Worm (Caenorhabditis elegans): ENCODE measurements around the gene uroc-1.
A peak's percentile ranks its signal among the peaks of the same experiment; 100 is the strongest.

Gene uroc-1

DNA sequence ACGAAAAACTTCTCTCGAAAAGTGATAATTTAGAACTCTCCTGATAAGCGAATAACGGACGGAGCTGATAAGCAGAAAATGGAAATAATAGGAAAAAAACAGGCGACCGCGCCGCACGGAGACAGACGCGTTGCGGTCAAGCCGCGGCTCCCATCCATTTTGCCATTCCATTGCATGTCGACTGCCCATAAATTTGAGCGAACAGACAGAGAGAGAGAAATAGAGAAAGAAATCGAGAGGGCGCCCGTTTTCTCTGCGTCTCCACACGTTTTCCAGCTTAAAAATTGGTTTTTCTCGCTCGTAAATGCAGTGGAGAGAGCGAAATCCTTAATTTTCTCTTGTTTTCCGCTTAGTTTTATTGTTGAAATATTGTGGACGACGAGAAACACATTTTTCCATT is 40.7 kb downstream of the uroc-1 start (continued):
- TF ChIP-seq unc-30 (tag; optimal IDR thresholded peaks at IDR 0.05) (no peak), ztf-4 (tag; optimal IDR thresholded peaks at IDR 0.05) (no peak), nhr-77 (tag; optimal IDR thresholded peaks at IDR 0.05) (peak; percentile 41), nhr-76 (tag; optimal IDR thresholded peaks at IDR 0.05) (no peak), vab-15 (tag; optimal IDR thresholded peaks at IDR 0.05) (no peak), ceh-90 (tag; optimal IDR thresholded peaks at IDR 0.05) (no peak), swsn-7 (tag; optimal IDR thresholded peaks at IDR 0.05) (peak; percentile 33), jun-1 (tag; optimal IDR thresholded peaks at IDR 0.05) (peak; percentile 53), unc-130 (tag; optimal IDR thresholded peaks at IDR 0.05) (peak; percentile 20)

DNA sequence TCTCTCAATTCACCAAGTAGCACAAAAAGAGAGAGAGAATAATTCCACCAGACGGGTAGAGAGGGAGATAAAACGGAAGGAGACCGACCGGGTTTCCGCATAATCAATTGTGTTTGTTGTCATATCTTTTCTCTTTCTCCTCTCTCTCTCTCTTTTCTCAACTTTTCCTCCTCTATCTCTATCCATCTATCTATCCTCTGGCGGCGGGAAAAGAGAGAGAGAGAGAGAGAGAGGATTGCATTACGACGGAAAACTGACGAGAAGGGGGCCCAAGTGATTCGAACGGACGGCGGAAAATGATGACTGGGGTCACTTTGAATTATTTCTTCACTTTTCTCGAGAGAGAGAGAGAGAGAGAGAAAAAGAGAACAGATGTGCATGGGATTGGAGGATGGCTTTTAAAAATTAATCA is 44.5 kb downstream of the uroc-1 start:
- TF ChIP-seq ztf-4 (tag; optimal IDR thresholded peaks at IDR 0.05) (peak; percentile 37), nhr-11 (tag; optimal IDR thresholded peaks at IDR 0.05) (peak; percentile 5), rnt-1 (tag; optimal IDR thresholded peaks at IDR 0.05) (peak; percentile 64), xbp-1 (tag; optimal IDR thresholded peaks at IDR 0.05) (peak; percentile 15), nhr-90 (tag; optimal IDR thresholded peaks at IDR 0.05; ENCODE audit: poor library complexity) (peak; percentile 36), nhr-237 (tag; optimal IDR thresholded peaks at IDR 0.05) (no peak), C16A3.4 (tag; optimal IDR thresholded peaks at IDR 0.05) (peak; percentile 17), fos-1 (tag; optimal IDR thresholded peaks at IDR 0.05) (peak; percentile 36), ceh-8 (GFP tag; optimal IDR thresholded peaks at IDR 0.05) (peak; percentile 1), dsc-1 (tag; optimal IDR thresholded peaks at IDR 0.05) (peak; percentile 72), C34B4.2 (tag; optimal IDR thresholded peaks at IDR 0.05) (no peak), lin-14 (GFP tag; optimal IDR thresholded peaks at IDR 0.05) (peak; percentile 95), tbx-2 (tag; optimal IDR thresholded peaks at IDR 0.05) (peak; percentile 46), nhr-19 (GFP tag; conservative IDR thresholded peaks at IDR 0.05) (peak; percentile 42), jun-1 (tag; optimal IDR thresholded peaks at IDR 0.05) (no peak), nhr-85 (tag) (peak; percentile 78), alr-1 (tag; optimal IDR thresholded peaks at IDR 0.05; ENCODE audit: borderline replicate concordance) (no peak), ama-1 (optimal IDR thresholded peaks at IDR 0.05) (no peak), mdl-1 (tag; optimal IDR thresholded peaks at IDR 0.05) (peak in 1 of 2 experiments; percentile 10), lin-39 (tag; optimal IDR thresholded peaks at IDR 0.05) (peak; percentile 52), dpl-1 (GFP tag; optimal IDR thresholded peaks at IDR 0.05) (peak; percentile 30 to 59 (median 47)), zag-1 (tag; optimal IDR thresholded peaks at IDR 0.05) (no peak), mep-1 (tag; optimal IDR thresholded peaks at IDR 0.05) (peak; percentile 84), sup-37 (GFP tag; optimal IDR thresholded peaks at IDR 0.05) (no peak), fkh-10 (GFP tag; optimal IDR thresholded peaks at IDR 0.05) (no peak), snu-23 (GFP tag; optimal IDR thresholded peaks at IDR 0.05) (peak; percentile 76), nhr-47 (tag; optimal IDR thresholded peaks at IDR 0.05) (peak; percentile 69), egl-27 (tag; optimal IDR thresholded peaks at IDR 0.05) (peak in 1 of 2 experiments; percentile 15), lir-3 (tag; optimal IDR thresholded peaks at IDR 0.05; ENCODE audit: poor library complexity) (no peak), egl-13 (tag; optimal IDR thresholded peaks at IDR 0.05) (peak; percentile 30), nhr-76 (tag; optimal IDR thresholded peaks at IDR 0.05) (no peak), nhr-20 (tag; optimal IDR thresholded peaks at IDR 0.05) (peak; percentile 55), ceh-82 (tag; optimal IDR thresholded peaks at IDR 0.05) (peak in 2 of 3 experiments; percentile 5 to 68), swsn-7 (tag; optimal IDR thresholded peaks at IDR 0.05) (peak; percentile 55), pag-3 (tag; optimal IDR thresholded peaks at IDR 0.05; ENCODE audit: borderline replicate concordance, insufficient read depth) (peak; percentile 29), efl-1 (optimal IDR thresholded peaks at IDR 0.05) (peak; percentile 48 to 68), efl-1 (GFP tag; optimal IDR thresholded peaks at IDR 0.05 in 1 of 2) (peak in 1 of 2 experiments; percentile 2), elt-3 (tag; optimal IDR thresholded peaks at IDR 0.05) (peak in 2 of 6 experiments; percentile 6 to 13), skn-1 (tag; optimal IDR thresholded peaks at IDR 0.05) (peak; percentile 64), lin-35 (GFP tag; optimal IDR thresholded peaks at IDR 0.05) (peak; percentile 24 to 33), lsy-2 (tag; optimal IDR thresholded peaks at IDR 0.05) (peak; percentile 40 to 70), lin-13 (GFP tag; optimal IDR thresholded peaks at IDR 0.05) (peak; percentile 45), nhr-71 (tag; optimal IDR thresholded peaks at IDR 0.05) (peak; percentile 85), pax-3 (tag; optimal IDR thresholded peaks at IDR 0.05) (peak; percentile 43), irx-1 (tag; optimal IDR thresholded peaks at IDR 0.05) (peak; percentile 62), nhr-77 (tag; optimal IDR thresholded peaks at IDR 0.05) (peak; percentile 31)
